Worm (Caenorhabditis elegans) whole organism, L4/young adult: ENCODE results near the gene nhr-120.

ENCODE experiments used
- W03F9.2 ChIP-seq: fragments of 150-350 bp; optimal IDR thresholded peaks from 2 replicates; lab custom pipeline; 2014; ENCODE audit warnings: missing biosample characterization, missing genetic modification characterization
- him-1 ChIP-seq: sonication (generic microtip); optimal IDR thresholded peaks from 2 replicates; lab custom pipeline; 2016; ENCODE audit warnings: missing genotype, missing genetic modification reagents, missing genetic modification characterization, missing compliant biosample characterization

DNA sequence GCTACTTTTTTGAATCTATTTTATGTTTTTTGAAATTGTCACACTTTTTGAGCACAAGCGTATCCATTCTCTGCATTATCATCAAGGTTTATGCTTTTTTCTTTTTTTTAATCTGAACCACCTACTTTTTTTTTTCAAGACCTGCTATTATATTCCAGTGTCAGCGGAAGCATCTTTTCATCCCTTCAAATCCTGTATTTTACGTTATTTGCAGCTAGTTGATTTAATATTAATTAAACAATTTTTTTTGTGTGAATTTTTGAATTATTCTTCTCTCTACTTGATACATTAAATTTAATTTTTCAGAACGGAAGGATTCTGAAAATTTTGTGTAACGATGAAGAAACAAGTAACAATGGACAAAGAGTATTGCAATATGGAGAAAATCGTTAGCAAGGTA lies 30.7 kb downstream of the nhr-120 start, which contains the start of gene C25B8.8:
- TF ChIP-seq him-1 (tag; lab: Kevin White, UChicago) (no peak), W03F9.2 (tag; lab: Kevin White, UChicago) (no peak)
